Fruit fly (Drosophila melanogaster): ENCODE data around the gene CG7227.

dm6 chr2L:7949788-7950187, 48.2 kb downstream of the CG7227 start:
- TF ChIP-seq usp (GFP tag; optimal IDR thresholded peaks at IDR 0.05) (no peak), EcR (GFP tag; optimal IDR thresholded peaks at IDR 0.05) (no peak), psq (optimal IDR thresholded peaks at IDR 0.05) (no peak), CG8478 (optimal IDR thresholded peaks at IDR 0.05) (no peak)

Data from whole organism.